Fruit fly (Drosophila melanogaster) whole organism, embryonic: ENCODE data around the gene Muc14A.

Experiments used
- Bdp1 ChIP-seq: fragments of 200-800 bp; sonication (Bioruptor generic); optimal IDR thresholded peaks from 3 replicates; lab custom pipeline; 2016; ENCODE audit warnings: missing biosample characterization, missing genetic modification characterization
- Bteb2 ChIP-seq: fragments of 200-800 bp; sonication (Bioruptor generic); optimal IDR thresholded peaks from 2 replicates; lab custom pipeline; 2016; ENCODE audit warnings: missing biosample characterization, missing genetic modification characterization
- CG10209 ChIP-seq: fragments of 200-800 bp; sonication (Bioruptor generic); optimal IDR thresholded peaks from 3 replicates; lab custom pipeline; 2017; ENCODE audit warnings: missing biosample characterization, mild to moderate bottlenecking, missing genetic modification characterization, missing genetic modification reagents
- CG10979 ChIP-seq: fragments of 200-800 bp; sonication (Bioruptor generic); optimal IDR thresholded peaks from 2 replicates; lab custom pipeline; 2018; ENCODE audit warnings: missing biosample characterization, mild to moderate bottlenecking, missing genetic modification characterization, moderate library complexity
- CG13123 ChIP-seq: fragments of 200-800 bp; sonication (Bioruptor generic); optimal IDR thresholded peaks from 2 replicates; lab custom pipeline; 2016; ENCODE audit warnings: missing biosample characterization, missing genetic modification characterization
- CG16779 ChIP-seq: fragments of 200-800 bp; sonication (Bioruptor generic); IDR thresholded peaks from 2 replicates; pipeline ENCODE4 v1.3.6; 2022; ENCODE audit warnings: missing biosample characterization, missing genetic modification characterization
- CG17912 ChIP-seq: fragments of 200-800 bp; sonication (Bioruptor generic); optimal IDR thresholded peaks from 2 replicates; lab custom pipeline; 2018; ENCODE audit warnings: missing biosample characterization, mild to moderate bottlenecking, missing genetic modification characterization
- CG18599 ChIP-seq: fragments of 200-800 bp; sonication (Bioruptor generic); optimal IDR thresholded peaks from 3 replicates; lab custom pipeline; 2017; ENCODE audit warnings: missing biosample characterization, missing genetic modification characterization, mild to moderate bottlenecking, moderate library complexity, missing genetic modification reagents
- CG18619 ChIP-seq: fragments of 200-800 bp; sonication (Bioruptor generic); optimal IDR thresholded peaks from 3 replicates; lab custom pipeline; 2017; ENCODE audit warnings: missing biosample characterization, mild to moderate bottlenecking, missing genetic modification characterization
- CG18764 ChIP-seq: fragments of 200-800 bp; sonication (Bioruptor generic); optimal IDR thresholded peaks from 3 replicates; lab custom pipeline; 2016; ENCODE audit warnings: missing biosample characterization, missing genetic modification characterization
- CG3407 ChIP-seq: fragments of 200-800 bp; sonication (Bioruptor generic); optimal IDR thresholded peaks from 2 replicates; lab custom pipeline; 2018; ENCODE audit warnings: missing biosample characterization, mild to moderate bottlenecking, missing genetic modification characterization
- CG3838 ChIP-seq: fragments of 200-800 bp; sonication (Bioruptor generic); optimal IDR thresholded peaks from 3 replicates; lab custom pipeline; 2016; ENCODE audit warnings: missing biosample characterization, missing genetic modification characterization
- CG4282 ChIP-seq: fragments of 200-800 bp; sonication (Bioruptor generic); optimal IDR thresholded peaks from 2 replicates; lab custom pipeline; 2016; ENCODE audit warnings: missing biosample characterization, missing genetic modification characterization
- CG43689 ChIP-seq: fragments of 200-800 bp; sonication (Bioruptor generic); IDR thresholded peaks from 2 replicates; pipeline ENCODE4 v1.3.6; 2022; ENCODE audit warnings: missing biosample characterization, missing genetic modification characterization
- CG4404 ChIP-seq: fragments of 200-800 bp; sonication (Bioruptor generic); IDR thresholded peaks from 2 replicates; pipeline ENCODE4 v1.3.6; 2022; ENCODE audit warnings: missing biosample characterization, missing genetic modification characterization
- CG5245 ChIP-seq: fragments of 200-800 bp; sonication (Bioruptor generic); optimal IDR thresholded peaks from 3 replicates; lab custom pipeline; 2016; ENCODE audit warnings: missing biosample characterization, missing genetic modification characterization
- CG7963 ChIP-seq: fragments of 200-800 bp; sonication (Bioruptor generic); IDR thresholded peaks from 3 replicates; pipeline ENCODE4 v1.3.6; 2022; ENCODE audit warnings: missing biosample characterization, missing genetic modification characterization; ENCODE audit not compliant: partially characterized antibody
- CG8478 ChIP-seq: fragments of >200 bp; optimal IDR thresholded peaks from 2 replicates; lab custom pipeline; 2018
- CG8944 ChIP-seq: fragments of 200-800 bp; sonication (Bioruptor generic); optimal IDR thresholded peaks from 3 replicates; lab custom pipeline; 2016; ENCODE audit warnings: missing biosample characterization, missing genetic modification characterization
- CTCF ChIP-seq: fragments of 200-800 bp; sonication (Bioruptor generic); optimal IDR thresholded peaks from 2 replicates; lab custom pipeline; 2017; ENCODE audit warnings: missing biosample characterization, mild to moderate bottlenecking, missing genetic modification characterization, moderate library complexity
- Dek ChIP-seq: fragments of 200-800 bp; sonication (Bioruptor generic); optimal IDR thresholded peaks from 3 replicates; lab custom pipeline; 2019; ENCODE audit warnings: missing biosample characterization, mild to moderate bottlenecking, missing genetic modification characterization, moderate library complexity
- Dip2 ChIP-seq: fragments of 200-800 bp; sonication (Bioruptor generic); IDR thresholded peaks from 2 replicates; pipeline ENCODE4 v1.3.6; 2022; ENCODE audit warnings: missing biosample characterization, missing genetic modification characterization
- HHEX ChIP-seq: fragments of 200-800 bp; sonication (Bioruptor generic); optimal IDR thresholded peaks from 3 replicates; lab custom pipeline; 2017; ENCODE audit warnings: missing biosample characterization, mild to moderate bottlenecking, missing genetic modification characterization, missing genetic modification reagents
- Lim3 ChIP-seq: fragments of 200-800 bp; sonication (Bioruptor generic); IDR thresholded peaks from 2 replicates; pipeline ENCODE4 v1.3.6; 2022; ENCODE audit warnings: missing biosample characterization, missing genetic modification characterization
- NC2α ChIP-seq: fragments of 200-800 bp; sonication (Bioruptor generic); optimal IDR thresholded peaks from 2 replicates; lab custom pipeline; 2016; ENCODE audit warnings: missing biosample characterization, missing genetic modification characterization
- Nf-YB ChIP-seq: fragments of 200-800 bp; sonication (Bioruptor generic); optimal IDR thresholded peaks from 3 replicates; lab custom pipeline; 2019; ENCODE audit warnings: missing biosample characterization, mild to moderate bottlenecking, missing genetic modification characterization, moderate library complexity
- Opbp ChIP-seq: fragments of 200-800 bp; sonication (Bioruptor generic); IDR thresholded peaks from 3 replicates; pipeline ENCODE4 v1.3.6; 2022; ENCODE audit warnings: missing biosample characterization, missing genetic modification characterization; ENCODE audit not compliant: partially characterized antibody
- PHDP ChIP-seq: fragments of 200-800 bp; sonication (Bioruptor generic); optimal IDR thresholded peaks from 3 replicates; lab custom pipeline; 2018; ENCODE audit warnings: missing biosample characterization, mild to moderate bottlenecking, missing genetic modification characterization, moderate library complexity
- Sox102F ChIP-seq: fragments of 200-800 bp; sonication (Bioruptor generic); optimal IDR thresholded peaks from 2 replicates; lab custom pipeline; 2018; ENCODE audit warnings: missing biosample characterization, mild to moderate bottlenecking, missing genetic modification characterization, moderate library complexity
- amos ChIP-seq: fragments of 200-800 bp; sonication (Bioruptor generic); IDR thresholded peaks from 2 replicates; pipeline ENCODE4 v1.3.6; 2022; ENCODE audit warnings: missing biosample characterization, missing genetic modification characterization; ENCODE audit not compliant: partially characterized antibody
- cg ChIP-seq: fragments of 200-800 bp; sonication (Bioruptor generic); optimal IDR thresholded peaks from 3 replicates; lab custom pipeline; 2019; ENCODE audit warnings: missing biosample characterization, mild to moderate bottlenecking, missing genetic modification characterization, moderate library complexity
- chm ChIP-seq: fragments of 200-800 bp; sonication (Bioruptor generic); IDR thresholded peaks from 2 replicates; pipeline ENCODE4 v1.3.6; 2022; ENCODE audit warnings: missing biosample characterization, missing genetic modification characterization
- chn ChIP-seq: fragments of 200-800 bp; sonication (Bioruptor generic); optimal IDR thresholded peaks from 2 replicates; lab custom pipeline; 2016; ENCODE audit warnings: missing biosample characterization, missing genetic modification characterization
- crp ChIP-seq, 2 experiments: fragments of 200-800 bp; sonication (Bioruptor generic); optimal IDR thresholded peaks; 2 replicates in 1 of 2; 3 replicates in 1 of 2; lab custom pipeline; 2017; ENCODE audit warnings: missing biosample characterization in 2 of 2, missing genetic modification characterization in 2 of 2, mild to moderate bottlenecking in 1 of 2, moderate library complexity in 1 of 2
- danr ChIP-seq: fragments of 200-800 bp; sonication (Bioruptor generic); IDR thresholded peaks from 2 replicates; pipeline ENCODE4 v1.3.6; 2022; ENCODE audit warnings: missing biosample characterization, missing genetic modification characterization
- disco-r ChIP-seq: fragments of 200-800 bp; sonication (Bioruptor generic); optimal IDR thresholded peaks from 2 replicates; lab custom pipeline; 2016; ENCODE audit warnings: missing biosample characterization, missing genetic modification characterization
- emc ChIP-seq: fragments of 200-800 bp; sonication (Bioruptor generic); optimal IDR thresholded peaks from 2 replicates; lab custom pipeline; 2016; ENCODE audit warnings: missing biosample characterization, missing genetic modification characterization
- esg ChIP-seq: fragments of 200-800 bp; sonication (Bioruptor generic); conservative IDR thresholded peaks from 2 replicates; pipeline ENCODE4 v1.3.6; 2022; ENCODE audit warnings: missing biosample characterization, missing genetic modification characterization
- fru ChIP-seq: fragments of >200 bp; optimal IDR thresholded peaks from 2 replicates; lab custom pipeline; 2017
- gsb-n ChIP-seq: fragments of 200-800 bp; sonication (Bioruptor generic); optimal IDR thresholded peaks from 3 replicates; lab custom pipeline; 2018; ENCODE audit warnings: missing biosample characterization, mild to moderate bottlenecking, missing genetic modification characterization
- hb ChIP-seq: fragments of 200-800 bp; sonication (Bioruptor generic); IDR thresholded peaks from 3 replicates; pipeline ENCODE4 v1.3.6; 2022; ENCODE audit warnings: missing biosample characterization, missing genetic modification characterization; ENCODE audit not compliant: partially characterized antibody
- mirr ChIP-seq: fragments of 200-800 bp; sonication (Bioruptor generic); optimal IDR thresholded peaks from 3 replicates; lab custom pipeline; 2018; ENCODE audit warnings: missing biosample characterization, mild to moderate bottlenecking, missing genetic modification characterization
- sens ChIP-seq: fragments of 200-800 bp; sonication (Bioruptor generic); peaks from one replicate; lab custom pipeline; 2016; ENCODE audit warnings: missing biosample characterization, missing genetic modification characterization
- sens-2 ChIP-seq: fragments of 200-800 bp; sonication (Bioruptor generic); IDR thresholded peaks from 2 replicates; pipeline ENCODE4 v1.3.6; 2022; ENCODE audit warnings: missing biosample characterization, missing genetic modification characterization
- seq ChIP-seq: fragments of 200-800 bp; sonication (Bioruptor generic); IDR thresholded peaks from 2 replicates; pipeline ENCODE4 v1.3.6; 2022; ENCODE audit warnings: missing biosample characterization, missing genetic modification characterization
- sug ChIP-seq: fragments of 200-800 bp; optimal IDR thresholded peaks from 2 replicates; lab custom pipeline; 2019; ENCODE audit warnings: missing biosample characterization, mild to moderate bottlenecking, missing genetic modification characterization, moderate library complexity
- tgo ChIP-seq: fragments of 200-800 bp; sonication (Bioruptor generic); IDR thresholded peaks from 3 replicates; pipeline ENCODE4 v1.3.6; 2022; ENCODE audit warnings: missing biosample characterization, missing genetic modification characterization
- trem ChIP-seq: fragments of 200-800 bp; optimal IDR thresholded peaks from 3 replicates; lab custom pipeline; 2019; ENCODE audit warnings: missing biosample characterization, mild to moderate bottlenecking, missing genetic modification characterization, moderate library complexity
- vvl ChIP-seq: fragments of 200-800 bp; sonication (Bioruptor generic); IDR thresholded peaks from 2 replicates; pipeline ENCODE4 v1.3.6; 2022; ENCODE audit warnings: missing biosample characterization, missing genetic modification characterization
- wdn ChIP-seq: fragments of 200-800 bp; sonication (Bioruptor generic); IDR thresholded peaks from 2 replicates; pipeline ENCODE4 v1.3.6; 2022; ENCODE audit warnings: missing biosample characterization, missing genetic modification characterization
- wek ChIP-seq: fragments of 200-800 bp; sonication (Bioruptor generic); optimal IDR thresholded peaks from 3 replicates; lab custom pipeline; 2018; ENCODE audit warnings: missing biosample characterization, mild to moderate bottlenecking, missing genetic modification characterization, moderate library complexity
- yki ChIP-seq: fragments of >200 bp; optimal IDR thresholded peaks from 3 replicates; lab custom pipeline; 2018
- z ChIP-seq: fragments of 200-800 bp; sonication (Bioruptor generic); IDR thresholded peaks from 3 replicates; pipeline ENCODE4 v1.3.6; 2022; ENCODE audit warnings: missing biosample characterization, missing genetic modification characterization
- zfh1 ChIP-seq: fragments of 200-800 bp; sonication (Bioruptor generic); IDR thresholded peaks from 3 replicates; pipeline ENCODE4 v1.3.6; 2022; ENCODE audit warnings: missing biosample characterization, missing genetic modification characterization

Gene Muc14A

dm6 chrX:15986654-15987053 is 22.3 kb upstream of the Muc14A start, which contains the start of gene ND-20 (continued):
- no peak for TF ChIP-seq CG3407 (GFP tag; lab: Kevin White, UChicago)
- TF ChIP-seq CG8478, result no peak
- no peak for TF ChIP-seq CTCF (GFP tag; lab: Kevin White, UChicago)
- no peak for TF ChIP-seq cg (GFP tag; lab: Kevin White, UChicago)
- no peak for TF ChIP-seq danr (GFP tag; lab: Robert Waterston, UW)
- no peak for TF ChIP-seq Dip2
- TF ChIP-seq tgo, result no peak
- TF ChIP-seq CG4404 (GFP tag; lab: Robert Waterston, UW), result no peak
- TF ChIP-seq Dek (tag; lab: Kevin White, UChicago), result no peak
- TF ChIP-seq sug, result peak; percentile 22
- TF ChIP-seq CG10979 (tag; lab: Kevin White, UChicago), result peak; percentile 22
- no peak for TF ChIP-seq CG18599
- 0 out of 3 replicates have a peak, but pooled peaks have one; percentile 8 for TF ChIP-seq zfh1 (GFP tag; lab: Robert Waterston, UW)
- no peak for TF ChIP-seq fru (lab: Kevin White, UChicago)
- no peak for TF ChIP-seq CG3838
- no peak for TF ChIP-seq CG16779 (GFP tag; lab: Robert Waterston, UW)
- TF ChIP-seq NC2α (GFP tag; lab: Kevin White, UChicago), result no peak
- TF ChIP-seq esg (GFP tag; lab: Robert Waterston, UW), result no peak
- TF ChIP-seq seq (GFP tag; lab: Robert Waterston, UW), result no peak
- TF ChIP-seq PHDP, result peak; percentile 3
- no peak for TF ChIP-seq CG8944 (GFP tag; lab: Kevin White, UChicago)
- TF ChIP-seq Nf-YB (GFP tag; lab: Kevin White, UChicago), result no peak
- no peak for TF ChIP-seq chn (GFP tag; lab: Kevin White, UChicago)
- no peak for TF ChIP-seq CG13123
- TF ChIP-seq crp (GFP tag; optimal IDR thresholded peaks at IDR 0.05; lab: Kevin White, UChicago), result peak in 1 of 2 experiments; percentile 13
- no peak for TF ChIP-seq gsb-n (tag; lab: Kevin White, UChicago)
- no peak for TF ChIP-seq CG17912 (GFP tag; lab: Kevin White, UChicago)
- TF ChIP-seq sens-2 (GFP tag; lab: Robert Waterston, UW), result no peak
- TF ChIP-seq HHEX (GFP tag; lab: Kevin White, UChicago), result no peak
- TF ChIP-seq CG18619 (GFP tag; lab: Kevin White, UChicago), result no peak
- TF ChIP-seq trem (tag; lab: Kevin White, UChicago), result peak; percentile 31
- no peak for TF ChIP-seq chm (GFP tag; lab: Robert Waterston, UW)
- TF ChIP-seq wdn (GFP tag; lab: Robert Waterston, UW), result peak; percentile 26; the same call in 1 of the 2 replicates
- TF ChIP-seq disco-r (GFP tag; lab: Kevin White, UChicago), result no peak
- TF ChIP-seq Bdp1 (GFP tag; lab: Kevin White, UChicago), result no peak
- TF ChIP-seq CG5245 (GFP tag; lab: Kevin White, UChicago), result no peak
- no peak for TF ChIP-seq CG7963 (GFP tag; lab: Robert Waterston, UW)
- no peak for TF ChIP-seq CG4282 (GFP tag; lab: Kevin White, UChicago)
- no peak for TF ChIP-seq Sox102F (GFP tag; lab: Kevin White, UChicago)
- TF ChIP-seq CG10209 (GFP tag; lab: Kevin White, UChicago), result no peak
- 0 out of 2 replicates have a peak, but pooled peaks have one; percentile 15 for TF ChIP-seq amos
- TF ChIP-seq sens (GFP tag; lab: Kevin White, UChicago), result peak; percentile 80
- peak; percentile 52 for TF ChIP-seq vvl
- TF ChIP-seq hb (GFP tag; lab: Robert Waterston, UW), result no peak
- TF ChIP-seq z, result no peak
- TF ChIP-seq Opbp, result peak; percentile 13; the same call in 1 of the 3 replicates
- TF ChIP-seq yki (lab: Kevin White, UChicago), result no peak
- TF ChIP-seq CG18764 (GFP tag; lab: Kevin White, UChicago), result no peak
- TF ChIP-seq mirr (GFP tag; lab: Kevin White, UChicago), result no peak
- no peak for TF ChIP-seq Lim3 (GFP tag; lab: Robert Waterston, UW)
- no peak for TF ChIP-seq emc (GFP tag; lab: Kevin White, UChicago)
- TF ChIP-seq wek (GFP tag; lab: Kevin White, UChicago), result no peak
- TF ChIP-seq CG43689 (GFP tag; lab: Robert Waterston, UW), result no peak
- TF ChIP-seq Bteb2 (GFP tag; lab: Kevin White, UChicago), result peak; percentile 9
